Worm (Caenorhabditis elegans): ENCODE data around the gene hbl-1.

ce11 chrX:5815343-5815742, 6.6 kb upstream of the hbl-1 start:
- TF ChIP-seq ceh-82 (tag; optimal IDR thresholded peaks at IDR 0.05) (no peak), blmp-1 (tag; optimal IDR thresholded peaks at IDR 0.05; ENCODE audit: insufficient read depth) (no peak), skn-1 (tag; optimal IDR thresholded peaks at IDR 0.05) (no peak), egl-27 (tag; optimal IDR thresholded peaks at IDR 0.05) (no peak), unc-62 (GFP tag; optimal IDR thresholded peaks at IDR 0.05) (no peak), unc-55 (GFP tag; optimal IDR thresholded peaks at IDR 0.05) (no peak), nhr-12 (tag; optimal IDR thresholded peaks at IDR 0.05) (no peak), unc-39 (tag; optimal IDR thresholded peaks at IDR 0.05) (no peak), snpc-4 (tag; optimal IDR thresholded peaks at IDR 0.05) (no peak), ama-1 (optimal IDR thresholded peaks at IDR 0.05) (no peak), crh-2 (tag; optimal IDR thresholded peaks at IDR 0.05) (no peak), fos-1 (tag; optimal IDR thresholded peaks at IDR 0.05) (no peak), R02D3.7 (tag; optimal IDR thresholded peaks at IDR 0.05) (no peak)
